Fruit fly (Drosophila melanogaster) whole organism, prepupa: ENCODE results near the gene form3.

Experiments used
- Blimp-1 ChIP-seq: fragments of 200-800 bp; sonication (Bioruptor generic); optimal IDR thresholded peaks from 3 replicates; lab custom pipeline; 2017; ENCODE audit warnings: missing biosample characterization, missing genetic modification characterization, mild to moderate bottlenecking, moderate library complexity, missing genetic modification reagents
- CG10631 ChIP-seq: fragments of 200-800 bp; sonication (Bioruptor generic); optimal IDR thresholded peaks from 2 replicates; lab custom pipeline; 2016; ENCODE audit warnings: missing biosample characterization, missing genetic modification characterization
- CG11762 ChIP-seq: fragments of 200-800 bp; sonication (Bioruptor generic); optimal IDR thresholded peaks from 3 replicates; lab custom pipeline; 2016; ENCODE audit warnings: missing biosample characterization, missing genetic modification characterization; ENCODE audit not compliant: insufficient read depth
- CG11902 ChIP-seq: fragments of 200-800 bp; sonication (Bioruptor generic); optimal IDR thresholded peaks from 3 replicates; lab custom pipeline; 2016; ENCODE audit warnings: missing biosample characterization, missing genetic modification characterization
- CG15336 ChIP-seq: fragments of 200-800 bp; sonication (Bioruptor generic); IDR thresholded peaks from 2 replicates; pipeline ENCODE4 v1.3.6; 2022; ENCODE audit warnings: missing biosample characterization, missing genetic modification characterization
- CG16779 ChIP-seq: fragments of 200-800 bp; sonication (Bioruptor generic); optimal IDR thresholded peaks from 3 replicates; lab custom pipeline; 2017; ENCODE audit warnings: missing biosample characterization, mild to moderate bottlenecking, missing genetic modification characterization
- CG31627 ChIP-seq: fragments of 200-800 bp; sonication (Bioruptor generic); optimal IDR thresholded peaks from 3 replicates; lab custom pipeline; 2016; ENCODE audit warnings: missing biosample characterization, missing genetic modification characterization
- CG32006 ChIP-seq: fragments of 200-800 bp; sonication (Bioruptor generic); optimal IDR thresholded peaks from 3 replicates; lab custom pipeline; 2017; ENCODE audit warnings: missing biosample characterization, mild to moderate bottlenecking, missing genetic modification characterization
- CG34406 ChIP-seq: fragments of 200-800 bp; sonication (Bioruptor generic); optimal IDR thresholded peaks from 3 replicates; lab custom pipeline; 2016; ENCODE audit warnings: missing biosample characterization, missing genetic modification characterization
- CG3919 ChIP-seq: fragments of 200-800 bp; sonication (Bioruptor generic); optimal IDR thresholded peaks from 3 replicates; lab custom pipeline; 2016; ENCODE audit warnings: missing biosample characterization, missing genetic modification characterization
- CG4318 ChIP-seq: fragments of 200-800 bp; sonication (Bioruptor generic); optimal IDR thresholded peaks from 3 replicates; lab custom pipeline; 2017; ENCODE audit warnings: missing biosample characterization, mild to moderate bottlenecking, missing genetic modification characterization
- CG6276 ChIP-seq: fragments of 200-800 bp; sonication (Bioruptor generic); optimal IDR thresholded peaks from 2 replicates; lab custom pipeline; 2017; ENCODE audit warnings: missing biosample characterization, mild to moderate bottlenecking, missing genetic modification characterization
- CG6792 ChIP-seq: fragments of 200-800 bp; sonication (Bioruptor generic); optimal IDR thresholded peaks from 3 replicates; lab custom pipeline; 2016; ENCODE audit warnings: missing biosample characterization, missing genetic modification characterization
- CG6808 ChIP-seq: fragments of 200-800 bp; sonication (Bioruptor generic); optimal IDR thresholded peaks from 3 replicates; lab custom pipeline; 2017; ENCODE audit warnings: missing biosample characterization, missing genetic modification characterization, mild to moderate bottlenecking, moderate library complexity, missing genetic modification reagents
- CG7368 ChIP-seq: fragments of 200-800 bp; sonication (Bioruptor generic); optimal IDR thresholded peaks from 3 replicates; lab custom pipeline; 2016; ENCODE audit warnings: missing biosample characterization, missing genetic modification characterization
- CG8119 ChIP-seq: fragments of 200-800 bp; sonication (Bioruptor generic); IDR thresholded peaks from 3 replicates; pipeline ENCODE4 v1.3.6; 2022; ENCODE audit warnings: missing biosample characterization, missing genetic modification characterization
- CG8632 ChIP-seq: fragments of 200-800 bp; sonication (Bioruptor generic); optimal IDR thresholded peaks from 3 replicates; lab custom pipeline; 2016; ENCODE audit warnings: missing biosample characterization, missing genetic modification characterization
- CG9139 ChIP-seq: fragments of 200-800 bp; sonication (Bioruptor generic); optimal IDR thresholded peaks from 3 replicates; lab custom pipeline; 2017; ENCODE audit warnings: missing biosample characterization, mild to moderate bottlenecking, missing genetic modification characterization
- Eip78C ChIP-seq: fragments of 200-800 bp; sonication (Bioruptor generic); peaks from one replicate; lab custom pipeline; 2016; ENCODE audit warnings: missing biosample characterization, missing genetic modification characterization
- Ets21C ChIP-seq: fragments of 200-800 bp; sonication (Bioruptor generic); optimal IDR thresholded peaks from 3 replicates; lab custom pipeline; 2016; ENCODE audit warnings: missing biosample characterization, missing genetic modification characterization
- Gug ChIP-seq: fragments of 200-800 bp; sonication (Bioruptor generic); IDR thresholded peaks from 2 replicates; pipeline ENCODE4 v1.3.6; 2022; ENCODE audit warnings: missing biosample characterization, missing genetic modification characterization
- Hr38 ChIP-seq: sonication (Bioruptor generic); optimal IDR thresholded peaks from 2 replicates; lab custom pipeline; 2016; ENCODE audit warnings: missing biosample characterization, missing genetic modification characterization
- Hr39 ChIP-seq: fragments of 200-800 bp; sonication (Bioruptor generic); optimal IDR thresholded peaks from 2 replicates; lab custom pipeline; 2016; ENCODE audit warnings: missing biosample characterization, missing genetic modification characterization
- Hr4 ChIP-seq: fragments of 200-800 bp; sonication (Bioruptor generic); optimal IDR thresholded peaks from 3 replicates; lab custom pipeline; 2016; ENCODE audit warnings: missing biosample characterization, missing genetic modification characterization
- Smox ChIP-seq: fragments of 200-800 bp; sonication (Bioruptor generic); optimal IDR thresholded peaks from 3 replicates; lab custom pipeline; 2016; ENCODE audit warnings: missing biosample characterization, missing genetic modification characterization
- Sox14 ChIP-seq: fragments of 200-800 bp; sonication (Bioruptor generic); optimal IDR thresholded peaks from 3 replicates; lab custom pipeline; 2016; ENCODE audit warnings: missing biosample characterization, missing genetic modification characterization
- Sox15 ChIP-seq: fragments of 200-800 bp; sonication (Bioruptor generic); optimal IDR thresholded peaks from 3 replicates; lab custom pipeline; 2016; ENCODE audit warnings: missing biosample characterization, missing genetic modification characterization
- achi ChIP-seq: fragments of 200-800 bp; sonication (Bioruptor generic); optimal IDR thresholded peaks from 3 replicates; lab custom pipeline; 2016; ENCODE audit warnings: missing biosample characterization, missing genetic modification characterization
- acj6 ChIP-seq: fragments of 200-800 bp; sonication (Bioruptor generic); optimal IDR thresholded peaks from 3 replicates; lab custom pipeline; 2016; ENCODE audit warnings: missing biosample characterization, missing genetic modification characterization
- cyc ChIP-seq: fragments of 200-800 bp; sonication (Bioruptor generic); optimal IDR thresholded peaks from 3 replicates; lab custom pipeline; 2016; ENCODE audit warnings: missing biosample characterization, missing genetic modification characterization
- eg ChIP-seq: fragments of 200-800 bp; sonication (Bioruptor generic); IDR thresholded peaks from 3 replicates; pipeline ENCODE4 v1.3.6; 2022; ENCODE audit warnings: missing biosample characterization, missing genetic modification characterization
- fd59A ChIP-seq: fragments of 200-800 bp; sonication (Bioruptor generic); optimal IDR thresholded peaks from 2 replicates; lab custom pipeline; 2017; ENCODE audit warnings: missing biosample characterization, mild to moderate bottlenecking, missing genetic modification characterization, missing genetic modification reagents
- fd85E ChIP-seq: fragments of 200-800 bp; sonication (Bioruptor generic); optimal IDR thresholded peaks from 3 replicates; lab custom pipeline; 2016; ENCODE audit warnings: missing biosample characterization, missing genetic modification characterization
- fkh ChIP-seq: fragments of 200-800 bp; sonication (Bioruptor generic); optimal IDR thresholded peaks from 3 replicates; lab custom pipeline; 2017; ENCODE audit warnings: missing biosample characterization, mild to moderate bottlenecking, missing genetic modification characterization, moderate library complexity
- lz ChIP-seq: fragments of 200-800 bp; sonication (Bioruptor generic); optimal IDR thresholded peaks from 3 replicates; lab custom pipeline; 2016; ENCODE audit warnings: missing biosample characterization, missing genetic modification characterization
- net ChIP-seq: fragments of 200-800 bp; sonication (Bioruptor generic); optimal IDR thresholded peaks from 3 replicates; lab custom pipeline; 2016; ENCODE audit warnings: missing biosample characterization, missing genetic modification characterization
- pdm3 ChIP-seq: fragments of 200-800 bp; sonication (Bioruptor generic); optimal IDR thresholded peaks from 3 replicates; lab custom pipeline; 2016; ENCODE audit warnings: missing biosample characterization, missing genetic modification characterization
- spab ChIP-seq: fragments of 200-800 bp; sonication (Bioruptor generic); optimal IDR thresholded peaks from 2 replicates; lab custom pipeline; 2017; ENCODE audit warnings: missing biosample characterization, mild to moderate bottlenecking, missing genetic modification characterization, missing genetic modification reagents
- svp ChIP-seq: fragments of 200-800 bp; sonication (Bioruptor generic); peaks from one replicate; lab custom pipeline; 2016; ENCODE audit warnings: missing biosample characterization, missing genetic modification characterization
- vri ChIP-seq: fragments of 200-800 bp; sonication (Bioruptor generic); optimal IDR thresholded peaks from 3 replicates; lab custom pipeline; 2016; ENCODE audit warnings: missing biosample characterization, mild to moderate bottlenecking, missing genetic modification characterization

Gene form3

dm6 chr3L:7155522-7155978 is 60.9 kb downstream of the form3 start (continued):
- TF ChIP-seq cyc (GFP tag; lab: Kevin White, UChicago) (peak; percentile 58), net (peak; percentile 74), acj6 (peak; percentile 71), CG6276 (GFP tag; lab: Kevin White, UChicago) (peak; percentile 74), Hr39 (GFP tag; lab: Kevin White, UChicago) (peak; percentile 63), Ets21C (GFP tag; lab: Kevin White, UChicago) (peak; percentile 49), CG8632 (GFP tag; lab: Kevin White, UChicago) (peak; percentile 57), CG6808 (peak; percentile 79), CG31627 (GFP tag; lab: Kevin White, UChicago) (peak; percentile 65), Sox14 (GFP tag; lab: Kevin White, UChicago) (peak; percentile 68), pdm3 (GFP tag; lab: Kevin White, UChicago) (peak; percentile 74), lz (GFP tag; lab: Kevin White, UChicago) (peak; percentile 67), CG4318 (peak; percentile 77), Hr4 (GFP tag; lab: Kevin White, UChicago) (peak; percentile 86), CG15336 (peak; percentile 39; the same call in 1 of the 2 replicates), CG34406 (GFP tag; lab: Kevin White, UChicago) (peak; percentile 50), fkh (GFP tag; lab: Kevin White, UChicago) (no peak), Blimp-1 (peak; percentile 27), CG10631 (GFP tag; lab: Kevin White, UChicago) (peak; percentile 62), fd85E (GFP tag; lab: Kevin White, UChicago) (no peak), CG8119 (GFP tag; lab: Robert Waterston, UW) (peak; percentile 58; the same call in 2 of the 3 replicates), Hr38 (GFP tag; lab: Kevin White, UChicago) (no peak), Sox15 (GFP tag; lab: Kevin White, UChicago) (peak; percentile 35), CG11762 (GFP tag; lab: Kevin White, UChicago) (peak; percentile 64), eg (GFP tag; lab: Robert Waterston, UW) (no peak; the same call in 2 of the 3 replicates), fd59A (peak; percentile 63), CG16779 (tag; lab: Kevin White, UChicago) (peak; percentile 45), svp (GFP tag; lab: Kevin White, UChicago) (peak; percentile 83), CG7368 (GFP tag; lab: Kevin White, UChicago) (peak; percentile 22), Gug (0 out of 2 replicates have a peak, but pooled peaks have one; percentile 14), CG6792 (GFP tag; lab: Kevin White, UChicago) (peak; percentile 68), CG11902 (GFP tag; lab: Kevin White, UChicago) (peak; percentile 52), vri (peak; percentile 23), spab (peak; percentile 63)

- no peak for TF ChIP-seq CG32006 (GFP tag; lab: Kevin White, UChicago)
- no peak for TF ChIP-seq CG10631 (GFP tag; lab: Kevin White, UChicago)
- TF ChIP-seq CG9139 (GFP tag; lab: Kevin White, UChicago) = no peak
- TF ChIP-seq CG15336 = no peak
- no peak for TF ChIP-seq Hr39 (GFP tag; lab: Kevin White, UChicago)
- no peak for TF ChIP-seq CG8119 (GFP tag; lab: Robert Waterston, UW)
- TF ChIP-seq CG3919 (GFP tag; lab: Kevin White, UChicago) = no peak
- TF ChIP-seq Gug = no peak
- no peak for TF ChIP-seq achi (GFP tag; lab: Kevin White, UChicago)
- no peak for TF ChIP-seq Sox15 (GFP tag; lab: Kevin White, UChicago)
- no peak for TF ChIP-seq Smox (GFP tag; lab: Kevin White, UChicago)
- TF ChIP-seq CG11762 (GFP tag; lab: Kevin White, UChicago) = no peak
- no peak for TF ChIP-seq CG34406 (GFP tag; lab: Kevin White, UChicago)
- no peak for TF ChIP-seq CG6276 (GFP tag; lab: Kevin White, UChicago)
- no peak for TF ChIP-seq Eip78C (GFP tag; lab: Kevin White, UChicago)
- no peak for TF ChIP-seq fd85E (GFP tag; lab: Kevin White, UChicago)
- TF ChIP-seq Blimp-1 = no peak
- TF ChIP-seq Hr4 (GFP tag; lab: Kevin White, UChicago) = no peak
- TF ChIP-seq CG8632 (GFP tag; lab: Kevin White, UChicago) = no peak
- no peak for TF ChIP-seq CG4318
Observed at dm6 chr3L:7156239-7156638, 61.6 kb downstream of the form3 start.
